Worm (Caenorhabditis elegans): Measurements from ENCODE around the gene Y47D3A.32.

ce11 chrIII:11269206-11269605 is 17.0 kb downstream of the Y47D3A.32 start:
- no peak for TF ChIP-seq W03F9.2 (tag; optimal IDR thresholded peaks at IDR 0.05)
- TF ChIP-seq him-1 (tag; optimal IDR thresholded peaks at IDR 0.05): no peak
- TF ChIP-seq dao-5 (tag; optimal IDR thresholded peaks at IDR 0.05): no peak
